Worm (Caenorhabditis elegans): ENCODE measurements around the gene best-2.

best-2 gene

ce11 chrIV:13108430-13108829 lies 4.5 kb downstream of the best-2 start:
- TF ChIP-seq blmp-1 (tag; optimal IDR thresholded peaks at IDR 0.05) (peak; percentile 2), hlh-4 (tag; optimal IDR thresholded peaks at IDR 0.05) (no peak)

ce11 chrIV:13107359-13107758 lies 5.5 kb downstream of the best-2 start, which contains the start of gene B0564.2:
B0564.2 (plus strand) TSS chrIV:13107659.
- TF ChIP-seq xbp-1 (tag; optimal IDR thresholded peaks at IDR 0.05) (no peak), mab-9 (GFP tag; IDR thresholded peaks at IDR 0.05) (no peak), tbx-2 (tag; optimal IDR thresholded peaks at IDR 0.05) (no peak), rnt-1 (tag; optimal IDR thresholded peaks at IDR 0.05) (no peak), unc-62 (GFP tag; optimal IDR thresholded peaks at IDR 0.05) (no peak), nhr-85 (tag) (no peak), lin-15B (tag; optimal IDR thresholded peaks at IDR 0.05) (no peak), C34B4.2 (tag; optimal IDR thresholded peaks at IDR 0.05) (no peak)

- TF ChIP-seq ztf-11 (tag; optimal IDR thresholded peaks at IDR 0.05) (no peak), ztf-4 (tag; optimal IDR thresholded peaks at IDR 0.05) (no peak), pax-3 (tag; optimal IDR thresholded peaks at IDR 0.05) (no peak), elt-3 (tag; optimal IDR thresholded peaks at IDR 0.05) (no peak), hpl-2 (GFP tag; optimal IDR thresholded peaks at IDR 0.05) (no peak), irx-1 (tag; optimal IDR thresholded peaks at IDR 0.05) (no peak), sptf-1 (tag; optimal IDR thresholded peaks at IDR 0.05) (no peak), mdl-1 (tag; optimal IDR thresholded peaks at IDR 0.05) (no peak), fkh-8 (tag; optimal IDR thresholded peaks at IDR 0.05) (no peak), ceh-88 (GFP tag; IDR thresholded peaks at IDR 0.05) (no peak), hlh-4 (tag; optimal IDR thresholded peaks at IDR 0.05) (no peak), ces-1 (GFP tag; optimal IDR thresholded peaks at IDR 0.05) (no peak), zip-4 (GFP tag; optimal IDR thresholded peaks at IDR 0.05) (no peak), C16A3.4 (tag; optimal IDR thresholded peaks at IDR 0.05) (no peak), fkh-4 (tag; optimal IDR thresholded peaks at IDR 0.05; ENCODE audit: borderline replicate concordance) (no peak), ceh-90 (tag; optimal IDR thresholded peaks at IDR 0.05) (no peak), rnt-1 (tag; optimal IDR thresholded peaks at IDR 0.05) (no peak), Y116A8C.19 (tag; optimal IDR thresholded peaks at IDR 0.05; ENCODE audit: borderline replicate concordance) (no peak), zag-1 (tag; optimal IDR thresholded peaks at IDR 0.05) (no peak)
These were observed 8.0 kb downstream of the best-2 start, which contains the start of gene rde-11 for ce11 chrIV:13104900-13105299. rde-11 (plus strand) TSS chrIV:13105200.

ce11 chrIV:13100415-13100814 lies 12.5 kb downstream of the best-2 start, which contains the start of gene fask-1:
fask-1 (plus strand) TSS chrIV:13100715.
- TF ChIP-seq ceh-8 (GFP tag; optimal IDR thresholded peaks at IDR 0.05) (no peak), nhr-85 (tag) (no peak), efl-3 (GFP tag; optimal IDR thresholded peaks at IDR 0.05) (no peak), nhr-77 (tag; optimal IDR thresholded peaks at IDR 0.05) (no peak), tbx-2 (tag; optimal IDR thresholded peaks at IDR 0.05) (no peak), pax-3 (tag; optimal IDR thresholded peaks at IDR 0.05) (no peak), pqm-1 (tag; optimal IDR thresholded peaks at IDR 0.05) (no peak), fkh-4 (tag; optimal IDR thresholded peaks at IDR 0.05; ENCODE audit: borderline replicate concordance) (no peak), ztf-11 (tag; optimal IDR thresholded peaks at IDR 0.05) (no peak), nhr-12 (tag; optimal IDR thresholded peaks at IDR 0.05) (no peak), swsn-7 (tag; optimal IDR thresholded peaks at IDR 0.05) (no peak), ces-1 (GFP tag; optimal IDR thresholded peaks at IDR 0.05) (no peak), sptf-1 (tag; optimal IDR thresholded peaks at IDR 0.05) (no peak)

ce11 chrIV:13098652-13099051 lies 14.2 kb downstream of the best-2 start, which contains the start of the genes dli-1, tin-9.2 and exos-4.1:
dli-1 (minus strand) TSS chrIV:13098792.
tin-9.2 (plus strand) TSS chrIV:13098995.
exos-4.1 (plus strand) TSS chrIV:13098999.
- no peak for TF ChIP-seq alr-1 (tag; optimal IDR thresholded peaks at IDR 0.05; ENCODE audit: borderline replicate concordance)
- peak; percentile 33 for TF ChIP-seq fos-1 (tag; optimal IDR thresholded peaks at IDR 0.05)
- TF ChIP-seq zip-4 (GFP tag; optimal IDR thresholded peaks at IDR 0.05): peak; percentile 18
- no peak for TF ChIP-seq ceh-63 (GFP tag; optimal IDR thresholded peaks at IDR 0.05)
- no peak for TF ChIP-seq ceh-90 (tag; optimal IDR thresholded peaks at IDR 0.05)
- peak; percentile 86 for TF ChIP-seq skn-1 (tag; optimal IDR thresholded peaks at IDR 0.05)
- no peak for TF ChIP-seq ztf-11 (tag; optimal IDR thresholded peaks at IDR 0.05)
- peak; percentile 46 for TF ChIP-seq lir-3 (tag; optimal IDR thresholded peaks at IDR 0.05; ENCODE audit: poor library complexity)
- peak; percentile 73 for TF ChIP-seq nhr-20 (tag; optimal IDR thresholded peaks at IDR 0.05)
- TF ChIP-seq lin-13 (GFP tag; optimal IDR thresholded peaks at IDR 0.05): peak; percentile 25
- TF ChIP-seq sptf-1 (tag; optimal IDR thresholded peaks at IDR 0.05): no peak
- TF ChIP-seq mef-2 (tag; optimal IDR thresholded peaks at IDR 0.05): no peak
- peak; percentile 33 for TF ChIP-seq nhr-11 (tag; optimal IDR thresholded peaks at IDR 0.05)
- peak; percentile 50 for TF ChIP-seq fkh-8 (tag; optimal IDR thresholded peaks at IDR 0.05)
- peak in 1 of 6 experiments; percentile 39 for TF ChIP-seq elt-3 (tag; optimal IDR thresholded peaks at IDR 0.05)
- TF ChIP-seq pax-3 (tag; optimal IDR thresholded peaks at IDR 0.05): no peak
- TF ChIP-seq efl-1 (optimal IDR thresholded peaks at IDR 0.05): peak; percentile 82 to 84
- peak; percentile 82 to 97 for TF ChIP-seq efl-1 (GFP tag; optimal IDR thresholded peaks at IDR 0.05 in 1 of 2)
- TF ChIP-seq unc-130 (tag; optimal IDR thresholded peaks at IDR 0.05): no peak
- TF ChIP-seq pqm-1 (tag; optimal IDR thresholded peaks at IDR 0.05): no peak
- no peak for TF ChIP-seq hlh-4 (tag; optimal IDR thresholded peaks at IDR 0.05)

Data from whole organism, L1 larva.